Fruit fly (Drosophila melanogaster): ENCODE measurements around the gene Poxm.
A peak's percentile ranks its signal among the peaks of the same experiment; 100 is the strongest.

Poxm gene

dm6 chr3R:8357372-8357992, 23.9 kb upstream of the Poxm start (continued):
- TF ChIP-seq CG14050 (GFP tag; IDR thresholded peaks at IDR 0.05): no peak
- no peak for TF ChIP-seq CG1832 (GFP tag; optimal IDR thresholded peaks at IDR 0.05)
- no peak for TF ChIP-seq cas (GFP tag; IDR thresholded peaks at IDR 0.05)
- peak; percentile 2 for TF ChIP-seq Max (GFP tag; optimal IDR thresholded peaks at IDR 0.05)
- TF ChIP-seq wek (GFP tag; optimal IDR thresholded peaks at IDR 0.05): no peak
- TF ChIP-seq Lpt (GFP tag; optimal IDR thresholded peaks at IDR 0.05): no peak
- TF ChIP-seq CG15073 (GFP tag; optimal IDR thresholded peaks at IDR 0.05): no peak
- no peak for TF ChIP-seq CG11456 (GFP tag; IDR thresholded peaks at IDR 0.05)
- TF ChIP-seq tup (GFP tag; optimal IDR thresholded peaks at IDR 0.05): no peak
- peak in 1 of 2 experiments; percentile 83 for TF ChIP-seq insv (GFP tag; optimal IDR thresholded peaks at IDR 0.05)
- TF ChIP-seq dati (GFP tag; IDR thresholded peaks at IDR 0.05): no peak
- TF ChIP-seq CG13894 (tag; optimal IDR thresholded peaks at IDR 0.05): peak; percentile 2
- TF ChIP-seq CG10267 (tag; optimal IDR thresholded peaks at IDR 0.05): no peak
- TF ChIP-seq Awh (GFP tag; IDR thresholded peaks at IDR 0.05): no peak
- no peak for TF ChIP-seq repo (GFP tag; optimal IDR thresholded peaks at IDR 0.05)
- TF ChIP-seq kay (GFP tag; optimal IDR thresholded peaks at IDR 0.05): peak; percentile 20
- peak; percentile 10 for TF ChIP-seq lab (GFP tag; optimal IDR thresholded peaks at IDR 0.05)
- peak; percentile 27 for TF ChIP-seq B-H2 (GFP tag; optimal IDR thresholded peaks at IDR 0.05)
- TF ChIP-seq CG4854 (GFP tag; optimal IDR thresholded peaks at IDR 0.05): no peak
- TF ChIP-seq kah (GFP tag; optimal IDR thresholded peaks at IDR 0.05): peak; percentile 42
- peak; percentile 40 for TF ChIP-seq Atf3 (GFP tag; optimal IDR thresholded peaks at IDR 0.05)
- TF ChIP-seq Pdp1 (GFP tag; optimal IDR thresholded peaks at IDR 0.05): peak in 1 of 2 experiments; percentile 73
- no peak for TF ChIP-seq MESR4 (GFP tag; optimal IDR thresholded peaks at IDR 0.05)
- no peak for TF ChIP-seq CG6854 (GFP tag; optimal IDR thresholded peaks at IDR 0.05)
- no peak for TF ChIP-seq CG8290 (GFP tag; optimal IDR thresholded peaks at IDR 0.05)
- TF ChIP-seq CG8290 (tag; optimal IDR thresholded peaks at IDR 0.05): peak in 1 of 2 experiments; percentile 51
- no peak for TF ChIP-seq CG4360 (GFP tag; IDR thresholded peaks at IDR 0.05)
- TF ChIP-seq Mad (GFP tag; optimal IDR thresholded peaks at IDR 0.05): no peak
- TF ChIP-seq Dll (GFP tag; IDR thresholded peaks at IDR 0.05; ENCODE audit: partially characterized antibody): no peak
- TF ChIP-seq BEAF-32 (GFP tag; optimal IDR thresholded peaks at IDR 0.05): no peak
- no peak for TF ChIP-seq so (GFP tag; IDR thresholded peaks at IDR 0.05)
- no peak for TF ChIP-seq Kr (GFP tag; optimal IDR thresholded peaks at IDR 0.05)
- peak; percentile 5 for TF ChIP-seq CG18599 (GFP tag; optimal IDR thresholded peaks at IDR 0.05)
- peak; percentile 40 for TF ChIP-seq CG12769 (tag; optimal IDR thresholded peaks at IDR 0.05)
- TF ChIP-seq NC2β (GFP tag; optimal IDR thresholded peaks at IDR 0.05): no peak
- no peak for TF ChIP-seq MTF-1 (GFP tag; optimal IDR thresholded peaks at IDR 0.05; ENCODE audit: borderline replicate concordance)
- TF ChIP-seq Hmx (GFP tag; optimal IDR thresholded peaks at IDR 0.05): no peak
- TF ChIP-seq PHDP (tag; optimal IDR thresholded peaks at IDR 0.05): no peak
- TF ChIP-seq CG3163 (GFP tag; optimal IDR thresholded peaks at IDR 0.05): no peak
- TF ChIP-seq Stat92E (GFP tag; optimal IDR thresholded peaks at IDR 0.05): peak in 1 of 3 experiments; percentile 56
- TF ChIP-seq CG10959 (GFP tag; IDR thresholded peaks at IDR 0.05): no peak
- TF ChIP-seq CG11696 (GFP tag; IDR thresholded peaks at IDR 0.05): no peak
- TF ChIP-seq E2f2 (GFP tag; IDR thresholded peaks at IDR 0.05): peak; percentile 37; the same call in 1 of the 2 replicates
- no peak for TF ChIP-seq CG2712 (tag; optimal IDR thresholded peaks at IDR 0.05)
- no peak for TF ChIP-seq CG10431 (GFP tag; optimal IDR thresholded peaks at IDR 0.05)
- no peak for TF ChIP-seq fd3F (GFP tag; optimal IDR thresholded peaks at IDR 0.05)
- TF ChIP-seq row (GFP tag; IDR thresholded peaks at IDR 0.05): 0 out of 3 replicates have a peak, but pooled peaks have one; percentile 2
- TF ChIP-seq fd64A (GFP tag; optimal IDR thresholded peaks at IDR 0.05): peak; percentile 41
- TF ChIP-seq eve (GFP tag; optimal IDR thresholded peaks at IDR 0.05): peak in 1 of 2 experiments; percentile 73
- TF ChIP-seq Ets97D (GFP tag; optimal IDR thresholded peaks at IDR 0.05): no peak
